Worm (Caenorhabditis elegans): ENCODE measurements around the gene srw-127.

ce11 chrV:6993999-6994398 is 18.7 kb upstream of the srw-127 start:
- TF ChIP-seq ztf-23 (GFP tag; IDR thresholded peaks at IDR 0.05) (no peak), cog-1 (tag; optimal IDR thresholded peaks at IDR 0.05) (no peak), med-1 (GFP tag; optimal IDR thresholded peaks at IDR 0.05; ENCODE audit: insufficient read depth) (no peak), T22C8.4 (GFP tag; IDR thresholded peaks at IDR 0.05) (no peak)

Data from whole organism, midembryonic.